Fruit fly (Drosophila melanogaster): ENCODE measurements around the gene CG32512.

The CG32512 gene

DNA sequence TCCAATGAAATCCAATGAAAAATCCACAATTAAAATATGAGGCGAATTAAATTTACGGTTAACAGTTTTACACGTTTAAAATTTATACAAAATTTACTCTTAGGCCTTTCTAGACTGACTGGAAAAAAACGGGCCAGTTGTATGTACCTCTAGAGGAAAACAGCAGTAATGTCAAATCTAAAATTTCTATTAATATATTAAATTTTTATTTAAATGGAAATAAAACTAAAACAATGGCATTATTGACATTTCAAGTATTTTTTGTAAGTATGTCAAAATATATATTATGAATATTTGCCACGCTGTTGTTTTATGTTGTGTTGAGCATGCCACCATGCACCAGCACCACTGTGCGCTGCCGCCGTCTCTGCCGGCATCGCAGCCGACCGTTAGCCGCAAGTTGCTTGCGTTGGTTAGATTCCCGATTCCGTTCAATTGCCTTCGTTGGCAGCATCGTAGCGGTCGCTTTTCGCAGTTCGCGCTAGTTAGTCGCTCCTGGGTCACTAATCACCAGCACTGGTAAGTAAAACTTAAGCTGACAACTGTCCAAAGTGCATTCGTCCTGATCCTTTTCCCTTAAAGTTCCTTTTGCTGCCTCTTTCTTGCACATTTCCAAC, 22.4 kb downstream of the CG32512 start, which contains the start of gene Cbs:
Cbs (plus strand) TSS at position 308 of the 617 bp plus-strand sequence.
- TF ChIP-seq CG17829 (tag; optimal IDR thresholded peaks at IDR 0.05) (peak; percentile 56), caup (GFP tag; optimal IDR thresholded peaks at IDR 0.05; ENCODE audit: severe bottlenecking) (peak; percentile 15), zfh2 (GFP tag; optimal IDR thresholded peaks at IDR 0.05) (peak; percentile 24), amos (GFP tag; IDR thresholded peaks at IDR 0.05; ENCODE audit: partially characterized antibody) (no peak; the same call in 1 of the 2 replicates), CG10959 (GFP tag; IDR thresholded peaks at IDR 0.05) (no peak), CG34376 (GFP tag; optimal IDR thresholded peaks at IDR 0.05) (no peak), E2f2 (GFP tag; IDR thresholded peaks at IDR 0.05) (0 out of 2 replicates have a peak, but pooled peaks have one; percentile 34), Doc3 (GFP tag; IDR thresholded peaks at IDR 0.05; ENCODE audit: partially characterized antibody) (no peak), CG4424 (GFP tag; optimal IDR thresholded peaks at IDR 0.05) (peak; percentile 48), CG16813 (GFP tag; IDR thresholded peaks at IDR 0.05; ENCODE audit: partially characterized antibody) (no peak), grn (GFP tag; optimal IDR thresholded peaks at IDR 0.05) (no peak), cas (GFP tag; IDR thresholded peaks at IDR 0.05) (peak; percentile 50; the same call in 1 of the 2 replicates), Hey (tag; optimal IDR thresholded peaks at IDR 0.05) (no peak), CG9727 (GFP tag; optimal IDR thresholded peaks at IDR 0.05) (peak; percentile 79), fru (optimal IDR thresholded peaks at IDR 0.05) (no peak), Atf3 (GFP tag; optimal IDR thresholded peaks at IDR 0.05) (no peak), CG13123 (GFP tag; optimal IDR thresholded peaks at IDR 0.05) (peak; percentile 10), ro (GFP tag; IDR thresholded peaks at IDR 0.05) (peak; percentile 21; the same call in 1 of the 2 replicates), sob (GFP tag; IDR thresholded peaks at IDR 0.05) (peak; percentile 65), CG2889 (GFP tag; IDR thresholded peaks at IDR 0.05) (0 out of 3 replicates have a peak, but pooled peaks have one; percentile 62), Hr51 (GFP tag; optimal IDR thresholded peaks at IDR 0.05) (peak; percentile 2 to 68), CG7372 (GFP tag; IDR thresholded peaks at IDR 0.05) (peak; percentile 69), sc (optimal IDR thresholded peaks at IDR 0.05) (no peak), sc (GFP tag; optimal IDR thresholded peaks at IDR 0.05) (peak; percentile 23), CG14667 (GFP tag; IDR thresholded peaks at IDR 0.05) (0 out of 2 replicates have a peak, but pooled peaks have one; percentile 18), CG7357 (GFP tag; IDR thresholded peaks at IDR 0.05) (peak; percentile 61; the same call in 2 of the 3 replicates), Camta (GFP tag; optimal IDR thresholded peaks at IDR 0.05) (no peak), sug (tag; optimal IDR thresholded peaks at IDR 0.05) (peak; percentile 42), CG18619 (GFP tag; optimal IDR thresholded peaks at IDR 0.05) (peak; percentile 80), CG2202 (tag; optimal IDR thresholded peaks at IDR 0.05) (no peak), Xbp1 (GFP tag; optimal IDR thresholded peaks at IDR 0.05) (peak; percentile 69), stc (GFP tag; IDR thresholded peaks at IDR 0.05) (peak; percentile 56), hth (optimal IDR thresholded peaks at IDR 0.05) (no peak), CG10274 (GFP tag; optimal IDR thresholded peaks at IDR 0.05) (peak; percentile 16), gce (GFP tag; IDR thresholded peaks at IDR 0.05) (0 out of 3 replicates have a peak, but pooled peaks have one; percentile 29), al (GFP tag; IDR thresholded peaks at IDR 0.05) (peak; percentile 70), tio (GFP tag; optimal IDR thresholded peaks at IDR 0.05) (peak; percentile 44), oc (tag; optimal IDR thresholded peaks at IDR 0.05) (no peak), CG32767 (GFP tag; IDR thresholded peaks at IDR 0.05) (peak; percentile 49; the same call in 1 of the 2 replicates), so (GFP tag; IDR thresholded peaks at IDR 0.05) (peak; percentile 66; the same call in 2 of the 3 replicates), CG15601 (tag; optimal IDR thresholded peaks at IDR 0.05) (peak; percentile 52), chn (GFP tag; optimal IDR thresholded peaks at IDR 0.05) (peak; percentile 44), lov (optimal IDR thresholded peaks at IDR 0.05) (no peak), lov (GFP tag; IDR thresholded peaks at IDR 0.05) (0 out of 3 replicates have a peak, but pooled peaks have one; percentile 37), HLH54F (GFP tag; optimal IDR thresholded peaks at IDR 0.05) (no peak), trh (GFP tag; optimal IDR thresholded peaks at IDR 0.05) (no peak), CG10431 (GFP tag; optimal IDR thresholded peaks at IDR 0.05) (no peak), CG4854 (GFP tag; optimal IDR thresholded peaks at IDR 0.05) (no peak), CG14710 (tag; optimal IDR thresholded peaks at IDR 0.05) (peak; percentile 49), unpg (GFP tag; optimal IDR thresholded peaks at IDR 0.05) (peak; percentile 57), croc (GFP tag; conservative IDR thresholded peaks at IDR 0.05) (peak; percentile 25; the same call in 2 of the 3 replicates)

Data from whole organism, embryonic.